Worm (Caenorhabditis elegans) whole organism, young adult: ENCODE results near the gene maoc-1.

Experiments
- C06A6.2 ChIP-seq: fragments of 200-800 bp; sonication (Bioruptor generic); conservative IDR thresholded peaks from 2 replicates; pipeline ENCODE4 v1.3.6; 2022; ENCODE audit warnings: missing genetic modification characterization, missing compliant biosample characterization
- C17E4.6 ChIP-seq: fragments of 200-800 bp; sonication (Bioruptor generic); IDR thresholded peaks from 2 replicates; pipeline ENCODE4 v1.3.6; 2022; ENCODE audit warnings: missing genetic modification reagents, missing genetic modification characterization, missing compliant biosample characterization
- D2030.7 ChIP-seq: fragments of 200-800 bp; sonication (Bioruptor generic); IDR thresholded peaks from 2 replicates; pipeline ENCODE4 v1.3.6; 2022; ENCODE audit warnings: missing genetic modification reagents, missing genetic modification characterization, missing compliant biosample characterization
- F37B4.10 ChIP-seq: fragments of 200-800 bp; sonication (Bioruptor generic); IDR thresholded peaks from 2 replicates; pipeline ENCODE4 v1.3.6; 2022; ENCODE audit warnings: missing genetic modification characterization, missing compliant biosample characterization
- F57C9.4 ChIP-seq: sonication (generic microtip); optimal IDR thresholded peaks from 2 replicates; lab custom pipeline; 2017; ENCODE audit warnings: mild to moderate bottlenecking, missing genetic modification characterization, missing compliant biosample characterization
- T07F8.4 ChIP-seq: sonication (generic microtip); optimal IDR thresholded peaks from 2 replicates; lab custom pipeline; 2016; ENCODE audit warnings: mild to moderate bottlenecking, missing genetic modification characterization, moderate library complexity, missing compliant biosample characterization
- T26A5.8 ChIP-seq: sonication (generic microtip); optimal IDR thresholded peaks from 2 replicates; lab custom pipeline; 2016; ENCODE audit warnings: missing genetic modification characterization, missing compliant biosample characterization
- Y53G8AR.9 ChIP-seq: fragments of 200-800 bp; sonication (Bioruptor generic); conservative IDR thresholded peaks from 2 replicates; pipeline ENCODE4 v1.3.6; 2022; ENCODE audit warnings: missing genetic modification reagents, missing genetic modification characterization, missing compliant biosample characterization
- ama-1 ChIP-seq, 3 experiments: fragments of 150-350 bp in 1 of 3; sonication (generic microtip) in 2 of 3; optimal IDR thresholded peaks; 2 replicates each; lab custom pipeline; 2014 to 2018; ENCODE audit warnings: missing biosample characterization in 2 of 3, missing genetic modification characterization in 2 of 3, missing genetic modification reagents in 2 of 3
- aptf-2 ChIP-seq: fragments of 200-800 bp; sonication (Bioruptor generic); conservative IDR thresholded peaks from 2 replicates; pipeline ENCODE4 v1.3.6; 2022; ENCODE audit warnings: missing genetic modification reagents, missing genetic modification characterization, missing compliant biosample characterization
- atf-7 ChIP-seq: sonication (generic microtip); optimal IDR thresholded peaks from 2 replicates; lab custom pipeline; 2017; ENCODE audit warnings: mild to moderate bottlenecking, missing genetic modification characterization, missing compliant biosample characterization
- attf-5 ChIP-seq: fragments of 200-800 bp; sonication (Bioruptor generic); optimal IDR thresholded peaks from 2 replicates; lab custom pipeline; 2018; ENCODE audit warnings: mild to moderate bottlenecking, missing genetic modification characterization, missing compliant biosample characterization
- cebp-1 ChIP-seq, 2 experiments: fragments of 200-800 bp in 1 of 2; sonication (Bioruptor generic) in 1 of 2; sonication (generic microtip) in 1 of 2; IDR thresholded peaks in 1 of 2; optimal IDR thresholded peaks in 1 of 2; 2 replicates each; pipeline versions ENCODE4 v1.3.6 to Lab custom; 2017 to 2022; ENCODE audit warnings: missing compliant biosample characterization in 2 of 2, missing genetic modification characterization in 2 of 2, mild to moderate bottlenecking in 1 of 2, missing genetic modification reagents in 1 of 2, moderate library complexity in 1 of 2
- dox-1 ChIP-seq: fragments of 200-800 bp; sonication (Bioruptor generic); IDR thresholded peaks from 2 replicates; pipeline ENCODE4 v1.3.6; 2022; ENCODE audit warnings: missing genetic modification reagents, missing genetic modification characterization, missing compliant biosample characterization
- egrh-3 ChIP-seq: fragments of 200-800 bp; sonication (Bioruptor generic); IDR thresholded peaks from 2 replicates; pipeline ENCODE4 v1.3.6; 2022; ENCODE audit warnings: missing genetic modification reagents, missing genetic modification characterization, missing compliant biosample characterization
- ets-4 ChIP-seq: fragments of 200-800 bp; sonication (Bioruptor generic); optimal IDR thresholded peaks from 2 replicates; lab custom pipeline; 2018; ENCODE audit warnings: mild to moderate bottlenecking, missing genetic modification characterization, missing compliant biosample characterization
- fkh-3 ChIP-seq: sonication (generic microtip); optimal IDR thresholded peaks from 2 replicates; lab custom pipeline; 2016; ENCODE audit warnings: mild to moderate bottlenecking, missing genetic modification characterization, missing compliant biosample characterization
- him-1 ChIP-seq: sonication (generic microtip); optimal IDR thresholded peaks from 2 replicates; lab custom pipeline; 2016; ENCODE audit warnings: missing genotype, missing genetic modification reagents, missing genetic modification characterization, missing compliant biosample characterization
- hlh-12 ChIP-seq: sonication (generic microtip); optimal IDR thresholded peaks from 2 replicates; lab custom pipeline; 2016; ENCODE audit warnings: missing genetic modification characterization, missing compliant biosample characterization
- hmg-1.2 ChIP-seq: fragments of 200-800 bp; sonication (Bioruptor generic); IDR thresholded peaks from 2 replicates; pipeline ENCODE4 v1.3.6; 2022; ENCODE audit warnings: missing genetic modification reagents, missing genetic modification characterization, missing compliant biosample characterization
- hsf-1 ChIP-seq: fragments of 200-800 bp; sonication (Bioruptor generic); IDR thresholded peaks from 2 replicates; pipeline ENCODE4 v1.3.6; 2022; ENCODE audit warnings: missing genetic modification reagents, missing genetic modification characterization, missing compliant biosample characterization
- nhr-80 ChIP-seq: sonication (generic microtip); optimal IDR thresholded peaks from 2 replicates; lab custom pipeline; 2016; ENCODE audit warnings: missing genetic modification characterization, missing compliant biosample characterization
- repo-1 ChIP-seq: sonication (generic microtip); optimal IDR thresholded peaks from 2 replicates; lab custom pipeline; 2017; ENCODE audit warnings: mild to moderate bottlenecking, missing genetic modification characterization, missing compliant biosample characterization
- sdz-38 ChIP-seq: sonication (generic microtip); optimal IDR thresholded peaks from 2 replicates; lab custom pipeline; 2016; ENCODE audit warnings: missing genotype, missing genetic modification characterization, missing compliant biosample characterization
- snpc-1.1 ChIP-seq: sonication (generic microtip); optimal IDR thresholded peaks from 2 replicates; lab custom pipeline; 2017; ENCODE audit warnings: missing genetic modification characterization, mild to moderate bottlenecking, missing compliant biosample characterization, antibody characterized with exemption, moderate library complexity, missing genotype, missing genetic modification reagents; ENCODE audit not compliant: insufficient read depth
- snpc-4 ChIP-seq, 5 experiments: fragments of 150-350 bp in 1 of 5; sonication (generic microtip) in 4 of 5; optimal IDR thresholded peaks; 2 replicates each; lab custom pipeline; 2014 to 2018; ENCODE audit warnings: missing genetic modification characterization in 5 of 5, missing biosample characterization in 3 of 5, antibody characterized with exemption in 2 of 5, mild to moderate bottlenecking in 2 of 5, missing compliant biosample characterization in 2 of 5, missing genotype in 2 of 5, moderate library complexity in 2 of 5, missing genetic modification reagents in 1 of 5
- sptf-2 ChIP-seq: fragments of 200-800 bp; sonication (Bioruptor generic); optimal IDR thresholded peaks from 2 replicates; lab custom pipeline; 2018; ENCODE audit warnings: mild to moderate bottlenecking, missing genetic modification characterization, missing compliant biosample characterization
- unc-62 ChIP-seq: fragments of 150-350 bp; optimal IDR thresholded peaks from 2 replicates; lab custom pipeline; 2014; ENCODE audit warnings: missing biosample characterization, missing genetic modification reagents, missing genetic modification characterization
- zfh-2 ChIP-seq: fragments of 200-800 bp; sonication (Bioruptor generic); conservative IDR thresholded peaks from 2 replicates; pipeline ENCODE4 v1.3.6; 2022; ENCODE audit warnings: missing genetic modification reagents, missing genetic modification characterization, missing compliant biosample characterization
- ztf-28 ChIP-seq: fragments of 200-800 bp; sonication (Bioruptor generic); IDR thresholded peaks from 2 replicates; pipeline ENCODE4 v1.3.6; 2022; ENCODE audit warnings: missing genetic modification reagents, missing genetic modification characterization, missing compliant biosample characterization

The maoc-1 gene

ce11 chrII:7151969-7152631 is 44.0 kb upstream of the maoc-1 start, which contains the start of gene fust-1 (continued):
- TF ChIP-seq hlh-12 (tag; lab: Kevin White, UChicago) (no peak), C17E4.6 (peak; percentile 80), fkh-3 (tag; lab: Kevin White, UChicago) (no peak), T07F8.4 (tag; lab: Kevin White, UChicago) (no peak), repo-1 (tag; lab: Kevin White, UChicago) (peak; percentile 94), him-1 (tag; lab: Kevin White, UChicago) (peak; percentile 75), snpc-4 (GFP tag; optimal IDR thresholded peaks at IDR 0.05; lab: Kevin White, UChicago) (peak; percentile 58), snpc-4 (tag; optimal IDR thresholded peaks at IDR 0.05; lab: Kevin White, UChicago) (peak; percentile 48 to 89 (median 86)), dox-1 (GFP tag; lab: Robert Waterston, UW) (peak; percentile 98), unc-62 (GFP tag; lab: Kevin White, UChicago) (no peak), sdz-38 (tag; lab: Kevin White, UChicago) (no peak), snpc-1.1 (tag; lab: Kevin White, UChicago) (peak; percentile 79), sptf-2 (GFP tag; lab: Kevin White, UChicago) (no peak), F57C9.4 (no peak)

- peak; percentile 83 for TF ChIP-seq zfh-2 (GFP tag; lab: Robert Waterston, UW)
- TF ChIP-seq egrh-3 (GFP tag; lab: Robert Waterston, UW) = peak; percentile 51; the same call in 1 of the 2 replicates
- 0 out of 2 replicates have a peak, but pooled peaks have one; percentile 8 for TF ChIP-seq hsf-1 (GFP tag; lab: Robert Waterston, UW)
Measured at ce11 chrII:7153095-7153494, 43.0 kb upstream of the maoc-1 start.

ce11 chrII:7154711-7155110 is 41.4 kb upstream of the maoc-1 start:
- no peak for TF ChIP-seq C06A6.2
- peak; percentile 88 for TF ChIP-seq zfh-2 (GFP tag; lab: Robert Waterston, UW)
- TF ChIP-seq egrh-3 (GFP tag; lab: Robert Waterston, UW) = peak; percentile 88

ce11 chrII:7155392-7155791 is 40.7 kb upstream of the maoc-1 start, which contains the start of gene C27H5.2:
Gene C27H5.2, plus strand, starts transcription at chrII:7155581.
- TF ChIP-seq cebp-1 (GFP tag; IDR thresholded peaks at IDR 0.05; lab: Robert Waterston, UW) (no peak), cebp-1 (tag; optimal IDR thresholded peaks at IDR 0.05; lab: Kevin White, UChicago) (peak; percentile 9), Y53G8AR.9 (GFP tag; lab: Robert Waterston, UW) (peak; percentile 49; the same call in 1 of the 2 replicates), hmg-1.2 (peak; percentile 14; the same call in 1 of the 2 replicates), F37B4.10 (no peak), ama-1 (optimal IDR thresholded peaks at IDR 0.05; lab: Kevin White, UChicago) (peak; percentile 14), ama-1 (GFP tag; optimal IDR thresholded peaks at IDR 0.05; lab: Kevin White, UChicago) (no peak), nhr-80 (tag; lab: Kevin White, UChicago) (peak; percentile 69), T26A5.8 (tag; lab: Kevin White, UChicago) (no peak)

ce11 chrII:7157415-7157814 is 38.7 kb upstream of the maoc-1 start:
- TF ChIP-seq atf-7 = peak; percentile 14
- TF ChIP-seq aptf-2 (GFP tag; lab: Robert Waterston, UW) = no peak
- no peak for TF ChIP-seq ztf-28 (GFP tag; lab: Robert Waterston, UW)
- peak; percentile 38 for TF ChIP-seq unc-62 (GFP tag; lab: Kevin White, UChicago)
- TF ChIP-seq nhr-80 (tag; lab: Kevin White, UChicago) = peak; percentile 79
- peak; percentile 9 for TF ChIP-seq attf-5 (GFP tag; lab: Kevin White, UChicago)
- peak; percentile 10 for TF ChIP-seq ets-4 (GFP tag; lab: Kevin White, UChicago)
- no peak for TF ChIP-seq D2030.7 (GFP tag; lab: Robert Waterston, UW)
